Worm (Caenorhabditis elegans): ENCODE results near the gene dsb-1.

ce11 chrIV:12398437-12398836 is 10.3 kb upstream of the dsb-1 start, which contains the start of gene acs-20:
- TF ChIP-seq cog-1 (tag; optimal IDR thresholded peaks at IDR 0.05) (no peak), ref-1 (GFP tag; conservative IDR thresholded peaks at IDR 0.05) (no peak), tab-1 (GFP tag; IDR thresholded peaks at IDR 0.05) (no peak), T22C8.4 (GFP tag; IDR thresholded peaks at IDR 0.05) (no peak)
